Fruit fly (Drosophila melanogaster) whole organism: ENCODE results near the gene E2f2.

Experiments used
- Dll ChIP-seq: fragments of >200 bp; optimal IDR thresholded peaks from 2 replicates; lab custom pipeline; 2017
- psq ChIP-seq: fragments of >200 bp; optimal IDR thresholded peaks from 2 replicates; lab custom pipeline; 2017

DNA sequence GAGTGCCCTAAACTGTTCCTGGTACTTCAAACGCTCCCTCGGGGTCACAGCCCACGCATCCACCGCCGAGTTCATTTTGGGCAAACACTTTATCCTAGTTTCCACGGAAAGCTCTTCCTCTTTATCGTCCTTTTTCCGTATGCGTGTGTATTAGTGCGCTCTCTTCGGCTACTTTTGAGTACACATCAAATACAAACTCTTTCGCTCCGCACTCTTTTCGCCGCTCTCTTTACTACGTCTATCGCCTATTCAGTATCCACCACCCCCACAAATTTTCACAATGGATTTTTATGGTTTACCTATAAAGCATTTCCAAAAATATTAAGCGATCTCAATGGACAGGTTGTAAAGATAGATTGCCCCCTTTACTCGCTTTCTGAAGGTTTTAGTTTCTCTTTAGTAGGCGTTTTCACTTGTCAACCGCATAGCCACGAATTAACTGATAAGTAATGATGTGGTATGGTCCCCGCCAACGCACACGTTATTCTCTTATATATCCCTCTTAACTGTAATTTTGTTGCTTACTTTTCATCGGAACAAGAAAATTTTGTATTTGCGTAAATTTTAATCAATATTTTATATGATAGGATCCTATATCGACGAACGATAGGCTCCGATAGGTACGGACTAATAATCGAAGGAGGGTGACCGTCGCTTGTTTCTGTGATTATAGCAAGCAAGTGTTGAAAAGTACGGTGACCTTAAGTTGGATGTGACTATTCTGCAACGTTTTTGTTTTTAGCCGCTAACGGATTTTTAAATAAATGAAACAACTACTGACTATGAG is 14.6 kb downstream of the E2f2 start, which contains the start of gene Dap160:
- TF ChIP-seq Dll (lab: Kevin White, UChicago) (no peak), psq (lab: Kevin White, UChicago) (no peak)
